Worm (Caenorhabditis elegans) whole organism, L3 larva: ENCODE data around the gene rhy-1.

ENCODE experiments used
- aly-2 ChIP-seq: fragments of 150-350 bp; optimal IDR thresholded peaks from 2 replicates; lab custom pipeline; 2014; ENCODE audit warnings: missing biosample characterization, missing genetic modification characterization
- ama-1 ChIP-seq: fragments of 150-350 bp; optimal IDR thresholded peaks from 2 replicates; lab custom pipeline; 2018
- ceh-16 ChIP-seq: sonication (generic microtip); optimal IDR thresholded peaks from 2 replicates; lab custom pipeline; 2017; ENCODE audit warnings: missing biosample characterization, missing genetic modification characterization
- ceh-28 ChIP-seq: fragments of 150-350 bp; optimal IDR thresholded peaks from 2 replicates; lab custom pipeline; 2014; ENCODE audit warnings: missing biosample characterization, missing genetic modification reagents, missing genetic modification characterization
- ceh-82 ChIP-seq: fragments of 150-350 bp; optimal IDR thresholded peaks from 2 replicates; lab custom pipeline; 2014; ENCODE audit warnings: missing biosample characterization, missing genetic modification characterization
- ceh-9 ChIP-seq: sonication (generic microtip); optimal IDR thresholded peaks from 2 replicates; lab custom pipeline; 2018; ENCODE audit warnings: missing biosample characterization, missing genetic modification characterization
- egl-27 ChIP-seq: sonication (generic microtip); optimal IDR thresholded peaks from 4 replicates; lab custom pipeline; 2017; ENCODE audit warnings: missing biosample characterization, missing genetic modification reagents, missing genetic modification characterization
- elt-1 ChIP-seq: fragments of 150-350 bp; optimal IDR thresholded peaks from 2 replicates; lab custom pipeline; 2014; ENCODE audit warnings: missing biosample characterization, missing genetic modification characterization
- elt-2 ChIP-seq: sonication (generic microtip); optimal IDR thresholded peaks from 2 replicates; lab custom pipeline; 2016; ENCODE audit warnings: missing genetic modification reagents, mild to moderate bottlenecking, missing genetic modification characterization, missing compliant biosample characterization
- elt-3 ChIP-seq, 3 experiments: fragments of 150-350 bp in 1 of 3; sonication (generic microtip) in 2 of 3; optimal IDR thresholded peaks; 2 replicates in 2 of 3; 4 replicates in 1 of 3; lab custom pipeline; 2014 to 2017; ENCODE audit warnings: missing biosample characterization in 3 of 3, missing genetic modification characterization in 3 of 3
- eor-1 ChIP-seq, 2 experiments: fragments of 150-350 bp; optimal IDR thresholded peaks; 2 replicates each; lab custom pipeline; 2014 to 2018; ENCODE audit warnings: missing biosample characterization in 2 of 2, missing genetic modification characterization in 2 of 2
- fkh-10 ChIP-seq: sonication (generic microtip); optimal IDR thresholded peaks from 2 replicates; lab custom pipeline; 2017; ENCODE audit warnings: missing biosample characterization, missing genetic modification reagents, missing genetic modification characterization
- fos-1 ChIP-seq: fragments of 150-350 bp; optimal IDR thresholded peaks from 2 replicates; lab custom pipeline; 2014; ENCODE audit warnings: missing biosample characterization, missing genetic modification characterization
- jun-1 ChIP-seq: fragments of 150-350 bp; optimal IDR thresholded peaks from 2 replicates; lab custom pipeline; 2014; ENCODE audit warnings: missing biosample characterization, missing genetic modification reagents, missing genetic modification characterization
- lin-15B ChIP-seq: fragments of 150-350 bp; optimal IDR thresholded peaks from 2 replicates; lab custom pipeline; 2014; ENCODE audit warnings: missing biosample characterization, missing genetic modification characterization
- lin-39 ChIP-seq: fragments of 150-350 bp; optimal IDR thresholded peaks from 2 replicates; lab custom pipeline; 2018; ENCODE audit warnings: missing biosample characterization, missing genetic modification reagents, missing genetic modification characterization
- lsy-12 ChIP-seq: sonication (generic microtip); optimal IDR thresholded peaks from 2 replicates; lab custom pipeline; 2016; ENCODE audit warnings: mild to moderate bottlenecking, missing genetic modification characterization, missing compliant biosample characterization
- nhr-23 ChIP-seq: fragments of 150-350 bp; optimal IDR thresholded peaks from 2 replicates; lab custom pipeline; 2014; ENCODE audit warnings: missing biosample characterization, missing genetic modification reagents, missing genetic modification characterization
- nhr-237 ChIP-seq: fragments of 150-350 bp; optimal IDR thresholded peaks from 2 replicates; lab custom pipeline; 2014; ENCODE audit warnings: missing biosample characterization, missing genetic modification characterization
- nhr-25 ChIP-seq: sonication (generic microtip); optimal IDR thresholded peaks from 2 replicates; lab custom pipeline; 2017; ENCODE audit warnings: missing biosample characterization, missing genetic modification characterization
- nhr-28 ChIP-seq: fragments of 150-350 bp; optimal IDR thresholded peaks from 2 replicates; lab custom pipeline; 2014; ENCODE audit warnings: missing biosample characterization, missing genetic modification characterization
- nhr-43 ChIP-seq: sonication (generic microtip); optimal IDR thresholded peaks from 2 replicates; lab custom pipeline; 2016; ENCODE audit warnings: mild to moderate bottlenecking, missing genetic modification characterization, missing compliant biosample characterization; ENCODE audit not compliant: poor library complexity, severe bottlenecking
- nhr-67 ChIP-seq: fragments of 150-350 bp; optimal IDR thresholded peaks from 2 replicates; lab custom pipeline; 2014; ENCODE audit warnings: missing biosample characterization, missing genetic modification characterization
- nhr-76 ChIP-seq: fragments of 150-350 bp; sonication (generic microtip); optimal IDR thresholded peaks from 5 replicates; lab custom pipeline; 2014; ENCODE audit warnings: missing biosample characterization, missing genetic modification characterization
- nhr-77 ChIP-seq: fragments of 150-350 bp; optimal IDR thresholded peaks from 2 replicates; lab custom pipeline; 2014; ENCODE audit warnings: missing biosample characterization, missing genetic modification characterization
- pha-4 ChIP-seq: fragments of 150-350 bp; optimal IDR thresholded peaks from 2 replicates; lab custom pipeline; 2014; ENCODE audit warnings: missing biosample characterization, missing genetic modification reagents, missing genetic modification characterization
- pqm-1 ChIP-seq: fragments of 150-350 bp; optimal IDR thresholded peaks from 2 replicates; lab custom pipeline; 2017; ENCODE audit warnings: missing biosample characterization, missing genetic modification characterization, inconsistent platforms
- sea-2 ChIP-seq: fragments of 150-350 bp; sonication (generic microtip); optimal IDR thresholded peaks from 4 replicates; lab custom pipeline; 2014; ENCODE audit warnings: missing biosample characterization, missing genetic modification reagents, missing genetic modification characterization
- skn-1 ChIP-seq: fragments of 150-350 bp; optimal IDR thresholded peaks from 2 replicates; lab custom pipeline; 2014; ENCODE audit warnings: missing biosample characterization, missing genetic modification characterization
- unc-62 ChIP-seq: fragments of 150-350 bp; sonication (generic microtip); optimal IDR thresholded peaks from 4 replicates; lab custom pipeline; 2014; ENCODE audit warnings: missing biosample characterization, missing genetic modification reagents, missing genetic modification characterization
- ztf-11 ChIP-seq: fragments of 150-350 bp; optimal IDR thresholded peaks from 2 replicates; lab custom pipeline; 2014; ENCODE audit warnings: missing biosample characterization, missing genetic modification characterization
- ztf-4 ChIP-seq: fragments of 150-350 bp; optimal IDR thresholded peaks from 2 replicates; lab custom pipeline; 2014; ENCODE audit warnings: missing biosample characterization, missing genetic modification characterization

rhy-1 gene

ce11 chrII:9181155-9181554 is 20.0 kb downstream of the rhy-1 start:
- no peak for TF ChIP-seq ama-1 (lab: Kevin White, UChicago)
- no peak for TF ChIP-seq skn-1 (tag; lab: Kevin White, UChicago)
- TF ChIP-seq elt-2 (tag; lab: Kevin White, UChicago): peak; percentile 60
- TF ChIP-seq pqm-1 (tag; lab: Kevin White, UChicago): peak; percentile 51
- no peak for TF ChIP-seq nhr-23 (tag; lab: Kevin White, UChicago)
- TF ChIP-seq lin-15B: no peak
- no peak for TF ChIP-seq nhr-76 (tag; lab: Kevin White, UChicago)
- TF ChIP-seq ceh-16 (tag; lab: Kevin White, UChicago): no peak
- TF ChIP-seq lin-39 (tag; lab: Kevin White, UChicago): no peak
- TF ChIP-seq eor-1 (tag; optimal IDR thresholded peaks at IDR 0.05; lab: Kevin White, UChicago): no peak
- TF ChIP-seq ztf-4 (tag; lab: Kevin White, UChicago): no peak
- TF ChIP-seq aly-2 (tag; lab: Kevin White, UChicago): no peak
- no peak for TF ChIP-seq nhr-43 (tag; lab: Kevin White, UChicago)
- no peak for TF ChIP-seq nhr-77
- TF ChIP-seq lsy-12 (tag; lab: Kevin White, UChicago): no peak
- TF ChIP-seq pha-4 (tag; lab: Kevin White, UChicago): peak; percentile 48
- TF ChIP-seq unc-62 (GFP tag; lab: Kevin White, UChicago): no peak
- TF ChIP-seq jun-1 (tag; lab: Kevin White, UChicago): no peak
- TF ChIP-seq elt-3 (tag; optimal IDR thresholded peaks at IDR 0.05; lab: Kevin White, UChicago): no peak
- no peak for TF ChIP-seq fkh-10 (GFP tag; lab: Kevin White, UChicago)
- no peak for TF ChIP-seq ztf-11 (tag; lab: Kevin White, UChicago)

DNA sequence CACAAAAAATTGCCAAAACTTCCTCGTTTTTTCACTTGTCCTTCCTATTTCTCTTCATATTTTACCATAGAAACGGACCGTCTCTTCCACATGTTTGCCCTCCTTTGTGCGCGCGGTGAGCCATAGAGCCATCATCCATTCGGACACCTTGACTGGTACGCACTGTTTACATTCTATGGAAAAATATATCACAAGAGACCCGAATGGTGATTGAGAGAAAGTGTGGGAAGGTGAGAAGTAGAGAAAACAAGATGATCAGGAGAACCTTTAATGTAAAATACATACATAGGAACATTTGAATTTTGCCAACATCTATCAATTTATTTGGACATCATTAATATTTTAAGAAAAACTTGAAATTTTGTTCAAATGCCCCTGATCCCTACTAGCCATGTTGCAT is 24.7 kb downstream of the rhy-1 start:
- TF ChIP-seq fos-1 (no peak), pha-4 (tag; lab: Kevin White, UChicago) (peak; percentile 95), nhr-237 (tag; lab: Kevin White, UChicago) (no peak)
- TF ChIP-seq, all 47 proteins: peak for 1

- TF ChIP-seq ztf-4 (tag; lab: Kevin White, UChicago): no peak
- TF ChIP-seq nhr-237 (tag; lab: Kevin White, UChicago): no peak
- TF ChIP-seq ceh-82: no peak
- peak; percentile 40 for TF ChIP-seq nhr-23 (tag; lab: Kevin White, UChicago)
- TF ChIP-seq lin-15B: no peak
- TF ChIP-seq pha-4 (tag; lab: Kevin White, UChicago): no peak
- no peak for TF ChIP-seq ceh-28 (tag; lab: Kevin White, UChicago)
- no peak for TF ChIP-seq nhr-67 (tag; lab: Kevin White, UChicago)
- no peak for TF ChIP-seq fos-1
- TF ChIP-seq egl-27: no peak
- TF ChIP-seq nhr-28 (tag; lab: Kevin White, UChicago): no peak
- TF ChIP-seq ceh-9 (tag; lab: Kevin White, UChicago): no peak
- TF ChIP-seq nhr-25 (tag; lab: Kevin White, UChicago): peak; percentile 23
These were observed 27.2 kb downstream of the rhy-1 start, which contains the start of gene sym-2 for ce11 chrII:9188380-9188779. sym-2 (minus strand) TSS chrII:9188480.

DNA sequence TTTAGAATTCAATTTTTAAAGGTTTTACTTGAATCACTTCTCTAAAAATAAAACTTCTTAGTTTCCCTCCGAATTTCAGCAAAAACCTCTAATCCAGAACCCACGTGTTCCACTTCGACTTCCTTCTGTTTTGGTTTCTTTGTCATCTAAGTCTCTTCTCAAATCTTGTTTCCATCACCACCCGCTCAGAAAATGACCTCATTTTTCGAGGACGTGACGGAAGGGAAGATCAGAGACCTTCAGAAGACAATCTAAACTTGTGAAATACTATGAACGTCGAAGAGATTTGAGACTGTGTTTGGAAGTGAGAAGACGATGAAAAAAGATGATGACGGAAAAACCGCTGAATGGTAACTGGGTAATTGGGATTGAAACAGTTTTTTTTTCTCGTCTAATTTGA is 28.5 kb downstream of the rhy-1 start:
- TF ChIP-seq nhr-23 (tag; lab: Kevin White, UChicago): peak; percentile 83
- TF ChIP-seq egl-27: no peak
- peak; percentile 75 for TF ChIP-seq nhr-25 (tag; lab: Kevin White, UChicago)
- TF ChIP-seq elt-3 (tag; optimal IDR thresholded peaks at IDR 0.05; lab: Kevin White, UChicago): no peak
- peak; percentile 1 for TF ChIP-seq elt-1 (tag; lab: Kevin White, UChicago)
- no peak for TF ChIP-seq sea-2 (GFP tag; lab: Kevin White, UChicago)
- no peak for TF ChIP-seq nhr-28 (tag; lab: Kevin White, UChicago)
- TF ChIP-seq nhr-77: no peak
- TF ChIP-seq, all 47 proteins: peak for 3

DNA sequence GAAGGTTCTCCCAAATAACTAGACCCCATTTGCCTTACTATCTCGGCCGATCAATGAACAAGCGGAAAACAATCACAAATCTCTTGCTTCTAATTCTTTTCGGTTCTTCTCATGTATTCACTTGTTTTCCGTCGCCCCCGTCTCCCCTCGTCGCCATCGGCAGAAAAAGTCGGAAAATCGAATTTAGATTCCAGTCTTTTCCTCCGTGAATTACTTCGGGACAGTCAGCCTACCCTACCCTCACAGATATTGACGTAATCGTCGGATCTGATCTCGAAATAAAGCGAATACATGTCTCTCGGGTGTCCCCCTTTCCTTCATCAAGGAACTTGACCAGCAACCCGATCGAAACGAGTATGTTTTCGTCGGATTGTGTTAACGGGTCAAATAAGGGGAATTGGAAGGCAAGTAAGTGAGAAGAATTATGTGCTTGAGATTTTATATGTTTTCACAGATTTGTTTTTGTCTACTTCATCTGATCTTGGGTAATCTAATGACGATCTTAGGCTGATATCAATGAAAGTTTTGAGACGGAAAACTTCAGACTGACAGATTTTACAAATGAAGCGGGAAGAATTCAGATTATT is 29.4 kb downstream of the rhy-1 start:
- TF ChIP-seq jun-1 (tag; lab: Kevin White, UChicago) (no peak), elt-1 (tag; lab: Kevin White, UChicago) (peak; percentile 60), skn-1 (tag; lab: Kevin White, UChicago) (no peak), nhr-43 (tag; lab: Kevin White, UChicago) (no peak), nhr-23 (tag; lab: Kevin White, UChicago) (peak; percentile 78), nhr-25 (tag; lab: Kevin White, UChicago) (no peak), elt-2 (tag; lab: Kevin White, UChicago) (no peak), ztf-4 (tag; lab: Kevin White, UChicago) (no peak)
